Worm (Caenorhabditis elegans): Measurements from ENCODE around the gene C08F8.15.

Gene C08F8.15

DNA sequence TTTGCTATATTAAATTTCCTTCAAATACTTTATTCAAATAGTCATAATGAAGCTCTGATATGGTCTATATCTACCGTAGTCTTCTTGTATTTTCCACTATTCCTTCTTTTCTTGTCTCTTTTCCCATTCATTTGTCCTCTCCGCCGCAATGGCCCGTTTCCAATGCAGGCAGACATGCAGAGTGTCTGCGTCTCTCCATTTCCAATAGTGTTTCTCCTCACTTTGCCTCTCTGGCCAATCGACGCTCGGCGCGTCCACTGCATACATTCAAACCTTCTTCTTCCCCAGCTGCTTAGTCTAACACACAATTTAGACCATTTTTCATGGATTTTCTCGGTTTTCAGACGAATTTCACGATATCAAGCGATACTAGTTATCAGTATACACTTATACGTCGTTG lies 35.4 kb downstream of the C08F8.15 start (continued):
- no peak for TF ChIP-seq ZK185.1 (tag; optimal IDR thresholded peaks at IDR 0.05; ENCODE audit: poor library complexity, severe bottlenecking)

DNA sequence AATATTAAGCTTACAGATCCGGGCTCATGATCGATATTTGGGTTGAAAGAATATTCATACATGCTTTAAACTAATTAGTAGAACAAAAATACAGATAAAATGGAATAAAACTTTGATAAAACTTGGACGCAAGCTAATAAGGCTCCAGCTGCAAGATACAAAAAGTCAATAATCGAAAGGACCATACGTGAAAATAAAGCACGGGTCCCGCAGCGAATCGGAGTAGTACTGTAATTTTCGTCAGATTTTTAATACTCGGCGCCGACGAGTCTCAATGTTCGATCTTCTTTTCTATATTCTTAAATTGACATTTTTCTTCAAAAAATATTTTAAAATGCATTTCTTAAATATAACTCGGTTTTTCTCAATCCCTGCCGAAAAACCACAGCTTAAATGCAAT lies 35.9 kb downstream of the C08F8.15 start, which contains the start of gene spo-11:
spo-11 (minus strand) TSS at position 189 of the 400 bp plus-strand sequence.
- TF ChIP-seq rcor-1 (GFP tag; IDR thresholded peaks at IDR 0.05): no peak
- TF ChIP-seq pbrm-1 (GFP tag; IDR thresholded peaks at IDR 0.05): no peak
- 0 out of 2 replicates have a peak, but pooled peaks have one; percentile 36 for TF ChIP-seq ceh-91 (GFP tag; IDR thresholded peaks at IDR 0.05)
- TF ChIP-seq lsy-27 (tag; optimal IDR thresholded peaks at IDR 0.05; ENCODE audit: borderline replicate concordance, insufficient read depth): no peak
- TF ChIP-seq F10E7.11 (tag; optimal IDR thresholded peaks at IDR 0.05): no peak
- no peak for TF ChIP-seq B0019.2 (GFP tag; conservative IDR thresholded peaks at IDR 0.05)
- TF ChIP-seq hmg-20 (GFP tag; IDR thresholded peaks at IDR 0.05): no peak
- TF ChIP-seq attf-3 (GFP tag; conservative IDR thresholded peaks at IDR 0.05): no peak
- peak; percentile 90 for TF ChIP-seq madf-6 (GFP tag; IDR thresholded peaks at IDR 0.05)
- TF ChIP-seq efl-1 (GFP tag; optimal IDR thresholded peaks at IDR 0.05): peak; percentile 5
- TF ChIP-seq nhr-120 (GFP tag; IDR thresholded peaks at IDR 0.05): no peak
- TF ChIP-seq T07F8.4 (tag; optimal IDR thresholded peaks at IDR 0.05): no peak
- TF ChIP-seq let-526 (GFP tag; IDR thresholded peaks at IDR 0.05): no peak
- no peak for TF ChIP-seq cebp-2 (GFP tag; IDR thresholded peaks at IDR 0.05)
- TF ChIP-seq F55B11.4 (tag; optimal IDR thresholded peaks at IDR 0.05; ENCODE audit: borderline replicate concordance, insufficient read depth): no peak
- peak; percentile 94 for TF ChIP-seq lsl-1 (GFP tag; optimal IDR thresholded peaks at IDR 0.05)
- no peak for TF ChIP-seq dpl-1 (GFP tag; optimal IDR thresholded peaks at IDR 0.05)
- no peak for TF ChIP-seq zim-3 (tag; optimal IDR thresholded peaks at IDR 0.05)
- TF ChIP-seq mxl-1 (tag; optimal IDR thresholded peaks at IDR 0.05): no peak
- peak; percentile 48 for TF ChIP-seq madf-8 (GFP tag; conservative IDR thresholded peaks at IDR 0.05)
- no peak for TF ChIP-seq rpc-1 (optimal IDR thresholded peaks at IDR 0.05)
- no peak for TF ChIP-seq rpc-1 (tag; optimal IDR thresholded peaks at IDR 0.05)
- no peak for TF ChIP-seq hlh-26 (GFP tag; conservative IDR thresholded peaks at IDR 0.05)
- peak; percentile 92 for TF ChIP-seq F33H1.4 (GFP tag; IDR thresholded peaks at IDR 0.05)
- no peak for TF ChIP-seq snpc-3.4 (tag; optimal IDR thresholded peaks at IDR 0.05)
- TF ChIP-seq fkh-3 (tag; optimal IDR thresholded peaks at IDR 0.05): no peak
- TF ChIP-seq F39B2.1 (GFP tag; IDR thresholded peaks at IDR 0.05): no peak
- TF ChIP-seq die-1 (tag; optimal IDR thresholded peaks at IDR 0.05): no peak
- no peak for TF ChIP-seq ZK185.1 (tag; optimal IDR thresholded peaks at IDR 0.05; ENCODE audit: poor library complexity, severe bottlenecking)
- TF ChIP-seq C06A6.2 (GFP tag; conservative IDR thresholded peaks at IDR 0.05): no peak
- no peak for TF ChIP-seq snpc-4 (GFP tag; optimal IDR thresholded peaks at IDR 0.05)
- no peak for TF ChIP-seq snpc-4 (tag; optimal IDR thresholded peaks at IDR 0.05)
- no peak for TF ChIP-seq Y67H2A.10 (GFP tag; conservative IDR thresholded peaks at IDR 0.05)
- TF ChIP-seq nfya-2 (GFP tag; IDR thresholded peaks at IDR 0.05): no peak
- TF ChIP-seq sea-2 (GFP tag; IDR thresholded peaks at IDR 0.05): no peak
- TF ChIP-seq B0261.1 (tag; optimal IDR thresholded peaks at IDR 0.05): no peak
- no peak for TF ChIP-seq F22D6.2 (tag; optimal IDR thresholded peaks at IDR 0.05)
- TF ChIP-seq lir-1 (GFP tag; conservative IDR thresholded peaks at IDR 0.05): no peak
- no peak for TF ChIP-seq ztf-25 (GFP tag; IDR thresholded peaks at IDR 0.05)
- peak; percentile 83 for TF ChIP-seq xnd-1 (tag; optimal IDR thresholded peaks at IDR 0.05)
- no peak for TF ChIP-seq Y79H2A.3 (GFP tag; conservative IDR thresholded peaks at IDR 0.05)
- TF ChIP-seq aptf-3 (GFP tag; IDR thresholded peaks at IDR 0.05): no peak
- TF ChIP-seq nhr-80 (tag; optimal IDR thresholded peaks at IDR 0.05): no peak
- TF ChIP-seq ceh-40 (GFP tag; IDR thresholded peaks at IDR 0.05): no peak
- no peak for TF ChIP-seq F57A8.1 (GFP tag; optimal IDR thresholded peaks at IDR 0.05)
- no peak for TF ChIP-seq K12H6.12 (tag; optimal IDR thresholded peaks at IDR 0.05)
- no peak for TF ChIP-seq hmg-1.2 (GFP tag; IDR thresholded peaks at IDR 0.05)
- TF ChIP-seq nhr-179 (tag; optimal IDR thresholded peaks at IDR 0.05): no peak

All from whole organism, young adult.